Fruit fly (Drosophila melanogaster) whole organism, embryonic: Measurements from ENCODE around the gene Mis12.
A peak's percentile ranks its signal among the peaks of the same experiment; 100 is the strongest.

ENCODE experiments used
- ATbp ChIP-seq: fragments of 200-800 bp; sonication (Bioruptor generic); optimal IDR thresholded peaks from 2 replicates; lab custom pipeline; 2017; ENCODE audit warnings: missing biosample characterization, mild to moderate bottlenecking, missing genetic modification characterization, missing genetic modification reagents
- Ada2b ChIP-seq: fragments of 200-800 bp; sonication (Bioruptor generic); IDR thresholded peaks from 2 replicates; pipeline ENCODE4 v1.3.6; 2022; ENCODE audit warnings: missing biosample characterization, missing genetic modification characterization
- B-H1 ChIP-seq: fragments of 200-800 bp; sonication (Bioruptor generic); IDR thresholded peaks from 3 replicates; pipeline ENCODE4 v1.3.6; 2022; ENCODE audit warnings: missing biosample characterization, missing genetic modification characterization
- CG10274 ChIP-seq: fragments of 200-800 bp; sonication (Bioruptor generic); optimal IDR thresholded peaks from 3 replicates; lab custom pipeline; 2017; ENCODE audit warnings: missing biosample characterization, mild to moderate bottlenecking, missing genetic modification characterization
- CG10462 ChIP-seq: fragments of 200-800 bp; sonication (Bioruptor generic); optimal IDR thresholded peaks from 2 replicates; lab custom pipeline; 2016; ENCODE audit warnings: missing biosample characterization, missing genetic modification characterization
- CG11695 ChIP-seq: fragments of 200-800 bp; sonication (Bioruptor generic); IDR thresholded peaks from 3 replicates; pipeline ENCODE4 v1.3.6; 2022; ENCODE audit warnings: missing biosample characterization, missing genetic modification characterization
- CG15696 ChIP-seq: fragments of 200-800 bp; sonication (Bioruptor generic); optimal IDR thresholded peaks from 2 replicates; lab custom pipeline; 2019; ENCODE audit warnings: missing biosample characterization, mild to moderate bottlenecking, missing genetic modification characterization, moderate library complexity
- CG17359 ChIP-seq: fragments of 200-800 bp; sonication (Bioruptor generic); optimal IDR thresholded peaks from 3 replicates; lab custom pipeline; 2018; ENCODE audit warnings: missing biosample characterization, mild to moderate bottlenecking, missing genetic modification characterization, moderate library complexity
- CG30403 ChIP-seq: fragments of 200-800 bp; sonication (Bioruptor generic); optimal IDR thresholded peaks from 3 replicates; lab custom pipeline; 2016; ENCODE audit warnings: missing biosample characterization, missing genetic modification characterization
- CG3838 ChIP-seq: fragments of 200-800 bp; sonication (Bioruptor generic); optimal IDR thresholded peaks from 3 replicates; lab custom pipeline; 2016; ENCODE audit warnings: missing biosample characterization, missing genetic modification characterization
- CG4707 ChIP-seq: fragments of 200-800 bp; sonication (Bioruptor generic); optimal IDR thresholded peaks from 2 replicates; lab custom pipeline; 2018; ENCODE audit warnings: missing biosample characterization, mild to moderate bottlenecking, missing genetic modification characterization, moderate library complexity
- CG6689 ChIP-seq: fragments of 200-800 bp; sonication (Bioruptor generic); IDR thresholded peaks from 2 replicates; pipeline ENCODE4 v1.3.6; 2022; ENCODE audit warnings: missing biosample characterization, missing genetic modification characterization
- CG7271 ChIP-seq: fragments of 200-800 bp; sonication (Bioruptor generic); optimal IDR thresholded peaks from 2 replicates; lab custom pipeline; 2018; ENCODE audit warnings: missing biosample characterization, mild to moderate bottlenecking, missing genetic modification characterization, moderate library complexity
- CG8924 ChIP-seq: fragments of 200-800 bp; optimal IDR thresholded peaks from 3 replicates; lab custom pipeline; 2019; ENCODE audit warnings: missing biosample characterization, mild to moderate bottlenecking, missing genetic modification characterization, moderate library complexity
- CG9215 ChIP-seq: fragments of 200-800 bp; sonication (Bioruptor generic); IDR thresholded peaks from 2 replicates; pipeline ENCODE4 v1.3.6; 2022; ENCODE audit warnings: missing biosample characterization, missing genetic modification characterization
- CTCF ChIP-seq: fragments of 200-800 bp; sonication (Bioruptor generic); optimal IDR thresholded peaks from 2 replicates; lab custom pipeline; 2017; ENCODE audit warnings: missing biosample characterization, mild to moderate bottlenecking, missing genetic modification characterization, moderate library complexity
- Dad ChIP-seq: fragments of 200-800 bp; sonication (Bioruptor generic); optimal IDR thresholded peaks from 3 replicates; lab custom pipeline; 2016; ENCODE audit warnings: missing biosample characterization, missing genetic modification characterization
- Dfd ChIP-seq, 2 experiments: fragments of >200 bp; optimal IDR thresholded peaks; 2 replicates each; lab custom pipeline; 2017; ENCODE audit warnings: missing biosample characterization in 2 of 2, missing genetic modification characterization in 2 of 2
- Dip2 ChIP-seq: fragments of 200-800 bp; sonication (Bioruptor generic); IDR thresholded peaks from 2 replicates; pipeline ENCODE4 v1.3.6; 2022; ENCODE audit warnings: missing biosample characterization, missing genetic modification characterization
- E2f1 ChIP-seq: fragments of 200-800 bp; sonication (Bioruptor generic); IDR thresholded peaks from 2 replicates; pipeline ENCODE4 v1.3.6; 2022; ENCODE audit warnings: missing biosample characterization, missing genetic modification characterization
- Fer1 ChIP-seq: fragments of 200-800 bp; sonication (Bioruptor generic); optimal IDR thresholded peaks from 2 replicates; lab custom pipeline; 2017; ENCODE audit warnings: missing biosample characterization, mild to moderate bottlenecking, missing genetic modification characterization
- HLH54F ChIP-seq: fragments of 200-800 bp; sonication (Bioruptor generic); optimal IDR thresholded peaks from 3 replicates; lab custom pipeline; 2016; ENCODE audit warnings: missing biosample characterization, missing genetic modification characterization
- Hsf ChIP-seq: fragments of 200-800 bp; sonication (Bioruptor generic); optimal IDR thresholded peaks from 3 replicates; lab custom pipeline; 2016; ENCODE audit warnings: missing biosample characterization, missing genetic modification characterization
- Meics ChIP-seq: fragments of 200-800 bp; sonication (Bioruptor generic); optimal IDR thresholded peaks from 2 replicates; lab custom pipeline; 2017; ENCODE audit warnings: missing biosample characterization, mild to moderate bottlenecking, missing genetic modification characterization
- NFAT ChIP-seq: fragments of 200-800 bp; sonication (Bioruptor generic); IDR thresholded peaks from 2 replicates; pipeline ENCODE4 v1.3.6; 2022; ENCODE audit warnings: missing biosample characterization, missing genetic modification characterization
- Vsx1 ChIP-seq: fragments of 200-800 bp; sonication (Bioruptor generic); optimal IDR thresholded peaks from 2 replicates; lab custom pipeline; 2017; ENCODE audit warnings: missing biosample characterization, mild to moderate bottlenecking, missing genetic modification characterization, missing genetic modification reagents
- aop ChIP-seq: fragments of 200-800 bp; sonication (Bioruptor generic); IDR thresholded peaks from 2 replicates; pipeline ENCODE4 v1.3.6; 2022; ENCODE audit warnings: missing biosample characterization, missing genetic modification characterization
- bab2 ChIP-seq: fragments of 200-800 bp; sonication (Bioruptor generic); optimal IDR thresholded peaks from 2 replicates; lab custom pipeline; 2016; ENCODE audit warnings: missing biosample characterization, missing genetic modification characterization
- caup ChIP-seq: fragments of 200-800 bp; sonication (Bioruptor generic); optimal IDR thresholded peaks from 3 replicates; lab custom pipeline; 2017; ENCODE audit warnings: missing biosample characterization, mild to moderate bottlenecking, missing genetic modification characterization, moderate library complexity; ENCODE audit not compliant: severe bottlenecking
- crc ChIP-seq: fragments of 200-800 bp; sonication (Bioruptor generic); optimal IDR thresholded peaks from 2 replicates; lab custom pipeline; 2016; ENCODE audit warnings: missing biosample characterization, missing genetic modification characterization
- crol ChIP-seq: fragments of 200-800 bp; sonication (Bioruptor generic); IDR thresholded peaks from 2 replicates; pipeline ENCODE4 v1.3.6; 2022; ENCODE audit warnings: missing biosample characterization, missing genetic modification characterization
- dpn ChIP-seq, 2 experiments: fragments of 200-800 bp; sonication (Bioruptor generic); optimal IDR thresholded peaks; 3 replicates each; lab custom pipeline; 2016; ENCODE audit warnings: missing biosample characterization in 2 of 2, missing genetic modification characterization in 2 of 2
- eve ChIP-seq, 2 experiments: fragments of >200 bp; optimal IDR thresholded peaks; 2 replicates each; lab custom pipeline; 2017; ENCODE audit warnings: missing biosample characterization in 2 of 2, missing genetic modification characterization in 2 of 2
- fd64A ChIP-seq: fragments of 200-800 bp; sonication (Bioruptor generic); optimal IDR thresholded peaks from 3 replicates; lab custom pipeline; 2018; ENCODE audit warnings: missing biosample characterization, mild to moderate bottlenecking, missing genetic modification characterization
- fu2 ChIP-seq: fragments of 200-800 bp; sonication (Bioruptor generic); optimal IDR thresholded peaks from 2 replicates; lab custom pipeline; 2016; ENCODE audit warnings: missing biosample characterization, missing genetic modification characterization
- gcm ChIP-seq: fragments of 200-800 bp; sonication (Bioruptor generic); optimal IDR thresholded peaks from 2 replicates; lab custom pipeline; 2019; ENCODE audit warnings: missing biosample characterization, mild to moderate bottlenecking, missing genetic modification characterization, moderate library complexity
- gro ChIP-seq: fragments of 200-800 bp; sonication (Bioruptor generic); optimal IDR thresholded peaks from 2 replicates; lab custom pipeline; 2016; ENCODE audit warnings: missing biosample characterization, missing genetic modification characterization
- gt ChIP-seq: fragments of 200-800 bp; sonication (Bioruptor generic); IDR thresholded peaks from 2 replicates; pipeline ENCODE4 v1.3.6; 2022; ENCODE audit warnings: missing biosample characterization, missing genetic modification characterization
- h ChIP-seq: fragments of >200 bp; optimal IDR thresholded peaks from 2 replicates; lab custom pipeline; 2017
- her ChIP-seq: fragments of 200-800 bp; sonication (Bioruptor generic); optimal IDR thresholded peaks from 2 replicates; lab custom pipeline; 2016; ENCODE audit warnings: missing biosample characterization, missing genetic modification characterization
- kay ChIP-seq: fragments of 200-800 bp; sonication (Bioruptor generic); optimal IDR thresholded peaks from 2 replicates; lab custom pipeline; 2016; ENCODE audit warnings: missing biosample characterization, missing genetic modification characterization
- lbe ChIP-seq: fragments of 200-800 bp; sonication (Bioruptor generic); optimal IDR thresholded peaks from 2 replicates; lab custom pipeline; 2016; ENCODE audit warnings: missing biosample characterization, mild to moderate bottlenecking, missing genetic modification characterization
- prd ChIP-seq, 3 experiments: fragments of >200 bp in 2 of 3; fragments of 200-800 bp in 1 of 3; sonication (Bioruptor generic) in 1 of 3; optimal IDR thresholded peaks in 2 of 3; IDR thresholded peaks in 1 of 3; 2 replicates in 2 of 3; 3 replicates in 1 of 3; pipeline versions ENCODE4 v1.3.6 to Lab custom; 2017 to 2022; ENCODE audit warnings: missing biosample characterization in 1 of 3, missing genetic modification characterization in 1 of 3
- pum ChIP-seq: fragments of 200-800 bp; sonication (Bioruptor generic); optimal IDR thresholded peaks from 2 replicates; lab custom pipeline; 2016; ENCODE audit warnings: missing biosample characterization, missing genetic modification characterization
- sc ChIP-seq, 3 experiments: fragments of >200 bp in 2 of 3; fragments of 200-800 bp in 1 of 3; sonication (Bioruptor generic) in 1 of 3; optimal IDR thresholded peaks; 2 replicates in 2 of 3; 3 replicates in 1 of 3; lab custom pipeline; 2017; ENCODE audit warnings: mild to moderate bottlenecking in 1 of 3, missing biosample characterization in 1 of 3, missing genetic modification characterization in 1 of 3, missing genetic modification reagents in 1 of 3
- sens ChIP-seq: fragments of 200-800 bp; sonication (Bioruptor generic); peaks from one replicate; lab custom pipeline; 2016; ENCODE audit warnings: missing biosample characterization, missing genetic modification characterization
- sim ChIP-seq: fragments of 200-800 bp; sonication (Bioruptor generic); IDR thresholded peaks from 2 replicates; pipeline ENCODE4 v1.3.6; 2022; ENCODE audit warnings: missing biosample characterization, missing genetic modification characterization
- sug ChIP-seq: fragments of 200-800 bp; optimal IDR thresholded peaks from 2 replicates; lab custom pipeline; 2019; ENCODE audit warnings: missing biosample characterization, mild to moderate bottlenecking, missing genetic modification characterization, moderate library complexity
- tgo ChIP-seq: fragments of 200-800 bp; sonication (Bioruptor generic); IDR thresholded peaks from 3 replicates; pipeline ENCODE4 v1.3.6; 2022; ENCODE audit warnings: missing biosample characterization, missing genetic modification characterization
- twi ChIP-seq: fragments of 200-800 bp; optimal IDR thresholded peaks from 2 replicates; lab custom pipeline; 2019; ENCODE audit warnings: missing biosample characterization, mild to moderate bottlenecking, missing genetic modification characterization, moderate library complexity
- wor ChIP-seq: fragments of 200-800 bp; sonication (Bioruptor generic); IDR thresholded peaks from 2 replicates; pipeline ENCODE4 v1.3.6; 2022; ENCODE audit warnings: missing biosample characterization, missing genetic modification characterization
- zen2 ChIP-seq: fragments of 200-800 bp; sonication (Bioruptor generic); IDR thresholded peaks from 3 replicates; pipeline ENCODE4 v1.3.6; 2022; ENCODE audit warnings: missing biosample characterization, missing genetic modification characterization; ENCODE audit not compliant: partially characterized antibody

Gene Mis12

DNA sequence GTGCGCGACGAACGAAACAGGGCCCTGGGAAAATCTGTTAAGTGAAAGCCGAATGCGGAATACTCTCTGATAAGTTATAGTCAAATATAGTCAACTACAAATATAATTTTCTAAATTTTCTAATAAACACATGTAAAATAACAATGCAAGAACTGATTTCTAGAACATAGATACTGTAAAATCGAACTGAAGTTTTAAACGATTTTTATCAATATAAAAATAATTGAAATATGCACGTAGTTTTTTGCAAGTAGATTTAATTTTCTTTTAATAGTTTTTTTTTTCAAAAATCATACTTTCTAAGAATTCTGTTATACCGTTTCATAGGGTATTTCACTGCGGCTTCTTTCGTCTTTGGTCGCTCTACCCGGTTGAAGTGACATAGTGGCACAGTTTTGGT is 39.5 kb upstream of the Mis12 start (continued):
- peak; percentile 70 for TF ChIP-seq Ada2b (GFP tag; lab: Robert Waterston, UW)
- TF ChIP-seq Fer1, result peak; percentile 90
- TF ChIP-seq fu2, result peak; percentile 13
- TF ChIP-seq gro (GFP tag; lab: Kevin White, UChicago), result no peak
- peak; percentile 82; the same call in 1 of the 3 replicates for TF ChIP-seq CG11695 (GFP tag; lab: Robert Waterston, UW)
- peak; percentile 52 for TF ChIP-seq kay (GFP tag; lab: Kevin White, UChicago)
- TF ChIP-seq Meics (GFP tag; lab: Kevin White, UChicago), result peak; percentile 87
- no peak for TF ChIP-seq her (GFP tag; lab: Kevin White, UChicago)
- peak; percentile 75 for TF ChIP-seq twi (tag; lab: Kevin White, UChicago)
- TF ChIP-seq E2f1 (GFP tag; lab: Robert Waterston, UW), result peak; percentile 68
- TF ChIP-seq CG9215, result 0 out of 2 replicates have a peak, but pooled peaks have one; percentile 22
- TF ChIP-seq crol (GFP tag; lab: Robert Waterston, UW), result no peak
- TF ChIP-seq bab2 (GFP tag; lab: Kevin White, UChicago), result peak; percentile 36
- TF ChIP-seq wor (GFP tag; lab: Robert Waterston, UW), result peak; percentile 82; the same call in 1 of the 2 replicates
- TF ChIP-seq sug (tag; lab: Kevin White, UChicago), result peak; percentile 75
- TF ChIP-seq Hsf (GFP tag; lab: Kevin White, UChicago), result peak; percentile 71
- TF ChIP-seq CG8924 (tag; lab: Kevin White, UChicago), result peak; percentile 89
- TF ChIP-seq B-H1 (GFP tag; lab: Robert Waterston, UW), result peak; percentile 50; the same call in 2 of the 3 replicates
- peak; percentile 65 for TF ChIP-seq CG15696
- TF ChIP-seq sens (GFP tag; lab: Kevin White, UChicago), result peak; percentile 96
- TF ChIP-seq CG10274 (GFP tag; lab: Kevin White, UChicago), result peak; percentile 50
- no peak for TF ChIP-seq aop (GFP tag; lab: Robert Waterston, UW)
- peak; percentile 36 for TF ChIP-seq CTCF (GFP tag; lab: Kevin White, UChicago)
- peak; percentile 61 to 75 for TF ChIP-seq dpn (GFP tag; optimal IDR thresholded peaks at IDR 0.05; lab: Kevin White, UChicago)
- peak; percentile 59; the same call in 1 of the 2 replicates for TF ChIP-seq sim
- TF ChIP-seq gt, result peak; percentile 55; the same call in 1 of the 2 replicates
- peak; percentile 81 for TF ChIP-seq CG6689 (GFP tag; lab: Robert Waterston, UW)
- TF ChIP-seq CG3838, result peak; percentile 45
- no peak for TF ChIP-seq fd64A (GFP tag; lab: Kevin White, UChicago)
- TF ChIP-seq lbe (GFP tag; lab: Kevin White, UChicago), result no peak
- no peak for TF ChIP-seq crc (GFP tag; lab: Kevin White, UChicago)
- TF ChIP-seq prd (optimal IDR thresholded peaks at IDR 0.05; lab: Kevin White, UChicago), result no peak
- TF ChIP-seq prd (GFP tag; IDR thresholded peaks at IDR 0.05; lab: Robert Waterston, UW), result peak; percentile 76; the same call in 2 of the 3 replicates
- TF ChIP-seq gcm, result peak; percentile 79
- TF ChIP-seq sc (optimal IDR thresholded peaks at IDR 0.05; lab: Kevin White, UChicago), result no peak
- peak; percentile 73 for TF ChIP-seq sc (GFP tag; optimal IDR thresholded peaks at IDR 0.05; lab: Kevin White, UChicago)
- TF ChIP-seq CG4707 (GFP tag; lab: Kevin White, UChicago), result no peak
- TF ChIP-seq pum (GFP tag; lab: Kevin White, UChicago), result peak; percentile 44
- no peak for TF ChIP-seq Dip2 (GFP tag; lab: Robert Waterston, UW)
- TF ChIP-seq h (lab: Kevin White, UChicago), result no peak
- TF ChIP-seq CG10462, result peak; percentile 75
- TF ChIP-seq eve (GFP tag; optimal IDR thresholded peaks at IDR 0.05; lab: Kevin White, UChicago), result peak in 1 of 2 experiments; percentile 89
- no peak for TF ChIP-seq HLH54F
- TF ChIP-seq zen2, result no peak
- TF ChIP-seq NFAT (GFP tag; lab: Robert Waterston, UW), result no peak
- TF ChIP-seq CG30403 (GFP tag; lab: Kevin White, UChicago), result peak; percentile 84
- TF ChIP-seq tgo, result peak; percentile 77
- TF ChIP-seq CG7271 (tag; lab: Kevin White, UChicago), result no peak
- TF ChIP-seq Vsx1, result no peak
- peak; percentile 63 for TF ChIP-seq caup (GFP tag; lab: Kevin White, UChicago)
- TF ChIP-seq Dfd (GFP tag; optimal IDR thresholded peaks at IDR 0.05; lab: Kevin White, UChicago), result no peak
- TF ChIP-seq Dad, result no peak
- peak; percentile 65 for TF ChIP-seq ATbp (GFP tag; lab: Kevin White, UChicago)
- TF ChIP-seq CG17359 (tag; lab: Kevin White, UChicago), result peak; percentile 90
